Worm (Caenorhabditis elegans) whole organism, L1 larva: Measurements from ENCODE around the gene cest-10.
A peak's percentile ranks its signal among the peaks of the same experiment; 100 is the strongest.

Experiments used
- C04F5.9 ChIP-seq: sonication (generic microtip); optimal IDR thresholded peaks from 2 replicates; lab custom pipeline; 2016; ENCODE audit warnings: missing genetic modification characterization, missing compliant biosample characterization
- C16A3.4 ChIP-seq: fragments of 150-350 bp; optimal IDR thresholded peaks from 2 replicates; lab custom pipeline; 2014; ENCODE audit warnings: missing biosample characterization, missing genetic modification characterization
- F16B12.6 ChIP-seq: fragments of 150-350 bp; optimal IDR thresholded peaks from 2 replicates; lab custom pipeline; 2014; ENCODE audit warnings: missing biosample characterization, missing genetic modification characterization
- Y116A8C.19 ChIP-seq: sonication (generic microtip); optimal IDR thresholded peaks from 2 replicates; lab custom pipeline; 2016; ENCODE audit warnings: missing compliant biosample characterization, missing genetic modification characterization, borderline replicate concordance
- aha-1 ChIP-seq: fragments of 150-350 bp; optimal IDR thresholded peaks from 2 replicates; lab custom pipeline; 2014; ENCODE audit warnings: missing biosample characterization, missing genetic modification characterization
- aly-2 ChIP-seq: fragments of 150-350 bp; optimal IDR thresholded peaks from 2 replicates; lab custom pipeline; 2014; ENCODE audit warnings: missing biosample characterization, missing genetic modification characterization
- ceh-63 ChIP-seq: fragments of 200-800 bp; sonication (Bioruptor generic); optimal IDR thresholded peaks from 2 replicates; lab custom pipeline; 2018; ENCODE audit warnings: mild to moderate bottlenecking, missing genetic modification characterization, missing compliant biosample characterization
- ceh-8 ChIP-seq: fragments of 200-800 bp; sonication (Bioruptor generic); optimal IDR thresholded peaks from 2 replicates; lab custom pipeline; 2018; ENCODE audit warnings: mild to moderate bottlenecking, missing genetic modification characterization, moderate library complexity, missing compliant biosample characterization
- ceh-82 ChIP-seq, 3 experiments: fragments of 150-350 bp in 1 of 3; sonication (generic microtip) in 2 of 3; optimal IDR thresholded peaks; 2 replicates each; lab custom pipeline; 2014 to 2017; ENCODE audit warnings: missing biosample characterization in 3 of 3, missing genetic modification characterization in 3 of 3
- ceh-88 ChIP-seq: fragments of 200-800 bp; sonication (Bioruptor generic); IDR thresholded peaks from 2 replicates; pipeline ENCODE4 v1.3.6; 2022; ENCODE audit warnings: missing genetic modification characterization, missing compliant biosample characterization
- ces-1 ChIP-seq: fragments of 150-350 bp; optimal IDR thresholded peaks from 2 replicates; lab custom pipeline; 2014; ENCODE audit warnings: missing biosample characterization, missing genetic modification reagents, missing genetic modification characterization
- dpl-1 ChIP-seq, 3 experiments: fragments of 150-350 bp in 2 of 3; sonication (generic microtip) in 1 of 3; optimal IDR thresholded peaks; 2 replicates each; lab custom pipeline; 2014 to 2017; ENCODE audit warnings: missing biosample characterization in 3 of 3, missing genetic modification characterization in 3 of 3, missing genetic modification reagents in 3 of 3
- efl-1 ChIP-seq, 4 experiments: fragments of 150-350 bp; optimal IDR thresholded peaks in 3 of 4; peaks in 1 of 4; 1 replicate in 1 of 4; 2 replicates in 3 of 4; lab custom pipeline; 2014; ENCODE audit warnings: missing biosample characterization in 2 of 4, missing genetic modification characterization in 2 of 4, missing genetic modification reagents in 2 of 4
- efl-3 ChIP-seq: fragments of 200-800 bp; sonication (Bioruptor generic); optimal IDR thresholded peaks from 2 replicates; lab custom pipeline; 2018; ENCODE audit warnings: mild to moderate bottlenecking, missing genetic modification characterization, missing compliant biosample characterization
- egl-27 ChIP-seq, 2 experiments: fragments of 150-350 bp in 1 of 2; sonication (generic microtip); optimal IDR thresholded peaks; 3 replicates each; lab custom pipeline; 2017 to 2018; ENCODE audit warnings: missing biosample characterization in 2 of 2, missing genetic modification characterization in 2 of 2, missing genetic modification reagents in 2 of 2
- elt-2 ChIP-seq: sonication (generic microtip); optimal IDR thresholded peaks from 2 replicates; lab custom pipeline; 2016; ENCODE audit warnings: missing genetic modification characterization, mild to moderate bottlenecking, inconsistent platforms, missing compliant biosample characterization, missing genetic modification reagents
- fkh-8 ChIP-seq: sonication (generic microtip); optimal IDR thresholded peaks from 2 replicates; lab custom pipeline; 2016; ENCODE audit warnings: mild to moderate bottlenecking, missing genetic modification characterization, missing compliant biosample characterization
- hpl-2 ChIP-seq: fragments of 150-350 bp; optimal IDR thresholded peaks from 2 replicates; lab custom pipeline; 2014; ENCODE audit warnings: missing biosample characterization, missing genetic modification reagents, missing genetic modification characterization
- lin-13 ChIP-seq: fragments of 150-350 bp; optimal IDR thresholded peaks from 2 replicates; lab custom pipeline; 2014; ENCODE audit warnings: missing biosample characterization, missing genetic modification reagents, missing genetic modification characterization
- lin-14 ChIP-seq: fragments of 200-800 bp; sonication (Bioruptor generic); optimal IDR thresholded peaks from 2 replicates; lab custom pipeline; 2018; ENCODE audit warnings: mild to moderate bottlenecking, missing genetic modification characterization, moderate library complexity, missing compliant biosample characterization
- lin-15B ChIP-seq: fragments of 150-350 bp; sonication (generic microtip); optimal IDR thresholded peaks from 3 replicates; lab custom pipeline; 2014; ENCODE audit warnings: missing biosample characterization, missing genetic modification characterization
- lin-35 ChIP-seq, 2 experiments: fragments of 150-350 bp; optimal IDR thresholded peaks; 2 replicates each; lab custom pipeline; 2014; ENCODE audit warnings: missing biosample characterization in 2 of 2, missing genetic modification characterization in 2 of 2, missing genetic modification reagents in 2 of 2
- lsy-2 ChIP-seq, 2 experiments: fragments of 150-350 bp; optimal IDR thresholded peaks; 2 replicates each; lab custom pipeline; 2014; ENCODE audit warnings: missing biosample characterization in 2 of 2, missing genetic modification characterization in 2 of 2
- mab-9 ChIP-seq: fragments of 200-800 bp; sonication (Bioruptor generic); IDR thresholded peaks from 2 replicates; pipeline ENCODE4 v1.3.6; 2022; ENCODE audit warnings: missing genetic modification reagents, missing genetic modification characterization, missing compliant biosample characterization
- mdl-1 ChIP-seq, 2 experiments: fragments of 150-350 bp; optimal IDR thresholded peaks; 2 replicates each; lab custom pipeline; 2014 to 2017; ENCODE audit warnings: missing biosample characterization in 2 of 2, missing genetic modification characterization in 2 of 2, inconsistent platforms in 1 of 2
- mep-1 ChIP-seq: fragments of 150-350 bp; optimal IDR thresholded peaks from 2 replicates; lab custom pipeline; 2014; ENCODE audit warnings: missing biosample characterization, missing genetic modification characterization
- nhr-20 ChIP-seq: sonication (generic microtip); optimal IDR thresholded peaks from 2 replicates; lab custom pipeline; 2016; ENCODE audit warnings: mild to moderate bottlenecking, missing genetic modification characterization, missing compliant biosample characterization
- nhr-71 ChIP-seq: sonication (generic microtip); optimal IDR thresholded peaks from 2 replicates; lab custom pipeline; 2016; ENCODE audit warnings: mild to moderate bottlenecking, missing genetic modification characterization, moderate library complexity, missing compliant biosample characterization
- nhr-76 ChIP-seq: sonication (generic microtip); optimal IDR thresholded peaks from 2 replicates; lab custom pipeline; 2017; ENCODE audit warnings: missing biosample characterization, missing genetic modification characterization
- nhr-77 ChIP-seq: fragments of 150-350 bp; optimal IDR thresholded peaks from 2 replicates; lab custom pipeline; 2014; ENCODE audit warnings: missing biosample characterization, missing genetic modification characterization
- nhr-85 ChIP-seq: sonication (generic microtip); peaks from one replicate; lab custom pipeline; 2016; ENCODE audit warnings: missing genetic modification characterization, inconsistent platforms, missing compliant biosample characterization
- pqm-1 ChIP-seq: sonication (generic microtip); optimal IDR thresholded peaks from 3 replicates; lab custom pipeline; 2017; ENCODE audit warnings: missing biosample characterization, missing genetic modification characterization
- rnt-1 ChIP-seq: sonication (generic microtip); optimal IDR thresholded peaks from 2 replicates; lab custom pipeline; 2016; ENCODE audit warnings: mild to moderate bottlenecking, missing genetic modification characterization, moderate library complexity, missing compliant biosample characterization
- skn-1 ChIP-seq: fragments of 150-350 bp; optimal IDR thresholded peaks from 2 replicates; lab custom pipeline; 2014; ENCODE audit warnings: missing biosample characterization, missing genetic modification characterization
- snpc-4 ChIP-seq: fragments of 150-350 bp; optimal IDR thresholded peaks from 2 replicates; lab custom pipeline; 2014; ENCODE audit warnings: missing biosample characterization, missing genetic modification characterization
- snu-23 ChIP-seq: sonication (generic microtip); optimal IDR thresholded peaks from 2 replicates; lab custom pipeline; 2016; ENCODE audit warnings: missing genetic modification characterization, missing compliant biosample characterization
- swsn-7 ChIP-seq: sonication (generic microtip); optimal IDR thresholded peaks from 2 replicates; lab custom pipeline; 2016; ENCODE audit warnings: missing genetic modification characterization, missing compliant biosample characterization
- unc-130 ChIP-seq: fragments of 150-350 bp; optimal IDR thresholded peaks from 2 replicates; lab custom pipeline; 2017; ENCODE audit warnings: missing biosample characterization, missing genetic modification characterization, inconsistent platforms
- xbp-1 ChIP-seq: sonication (generic microtip); optimal IDR thresholded peaks from 2 replicates; lab custom pipeline; 2016; ENCODE audit warnings: missing genetic modification characterization, missing compliant biosample characterization
- zip-4 ChIP-seq: fragments of 200-800 bp; sonication (Bioruptor generic); optimal IDR thresholded peaks from 2 replicates; lab custom pipeline; 2018; ENCODE audit warnings: mild to moderate bottlenecking, missing genetic modification characterization, moderate library complexity, missing compliant biosample characterization

Gene cest-10

DNA sequence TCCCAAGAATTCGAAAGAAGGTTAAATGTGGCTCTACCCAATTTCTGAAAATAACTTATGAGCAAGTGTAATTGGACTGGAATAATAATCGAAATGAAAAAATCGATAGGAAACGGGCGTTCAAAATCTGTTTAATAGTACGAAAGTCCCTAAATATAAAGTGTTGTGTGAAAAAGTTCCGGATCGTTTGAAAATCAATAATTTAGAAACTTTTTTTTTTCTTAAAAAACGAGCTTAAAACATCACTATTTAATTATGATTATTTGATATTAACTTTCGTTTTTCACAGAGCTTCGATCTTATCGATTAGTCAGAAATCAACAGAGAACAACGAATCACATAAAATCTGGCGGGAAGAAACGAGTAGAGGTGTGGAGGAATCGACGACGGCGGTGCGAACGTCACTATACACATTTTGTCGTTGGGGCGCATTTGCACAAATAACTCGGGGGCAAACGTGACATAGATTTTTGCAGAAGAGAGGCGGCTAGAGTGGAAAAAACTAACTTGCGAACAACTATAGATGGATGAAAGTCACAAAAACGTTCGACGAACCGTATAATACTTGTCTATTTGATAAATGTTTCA lies 35.6 kb upstream of the cest-10 start, which contains the start of gene hecd-1:
Gene hecd-1, minus strand, starts transcription at position 51 of the 588 bp plus-strand sequence.
- TF ChIP-seq ceh-63: no peak
- TF ChIP-seq xbp-1 (tag; lab: Kevin White, UChicago): peak; percentile 8
- TF ChIP-seq fkh-8 (tag; lab: Kevin White, UChicago): peak; percentile 26
- TF ChIP-seq lin-14 (GFP tag; lab: Kevin White, UChicago): peak; percentile 76
- TF ChIP-seq ceh-88 (GFP tag; lab: Robert Waterston, UW): no peak
- peak; percentile 26 for TF ChIP-seq F16B12.6 (tag; lab: Kevin White, UChicago)
- peak in 2 of 3 experiments; percentile 2 to 44 for TF ChIP-seq dpl-1 (GFP tag; optimal IDR thresholded peaks at IDR 0.05; lab: Kevin White, UChicago)
- peak in 1 of 2 experiments; percentile 49 for TF ChIP-seq lsy-2 (tag; optimal IDR thresholded peaks at IDR 0.05; lab: Kevin White, UChicago)
- peak in 1 of 3 experiments; percentile 29 for TF ChIP-seq ceh-82 (tag; optimal IDR thresholded peaks at IDR 0.05; lab: Kevin White, UChicago)
- TF ChIP-seq lin-15B (tag; lab: Kevin White, UChicago): peak; percentile 16
- peak in 1 of 2 experiments; percentile 29 for TF ChIP-seq efl-1 (optimal IDR thresholded peaks at IDR 0.05; lab: Kevin White, UChicago)
- peak; percentile 32 to 83 for TF ChIP-seq efl-1 (GFP tag; optimal IDR thresholded peaks at IDR 0.05 in 1 of 2; lab: Kevin White, UChicago)
- peak in 1 of 2 experiments; percentile 46 for TF ChIP-seq mdl-1 (tag; optimal IDR thresholded peaks at IDR 0.05; lab: Kevin White, UChicago)
- TF ChIP-seq lin-35 (GFP tag; optimal IDR thresholded peaks at IDR 0.05; lab: Kevin White, UChicago): peak in 1 of 2 experiments; percentile 55
- peak; percentile 5 for TF ChIP-seq C16A3.4 (tag; lab: Kevin White, UChicago)
- TF ChIP-seq ces-1 (GFP tag; lab: Kevin White, UChicago): no peak

DNA sequence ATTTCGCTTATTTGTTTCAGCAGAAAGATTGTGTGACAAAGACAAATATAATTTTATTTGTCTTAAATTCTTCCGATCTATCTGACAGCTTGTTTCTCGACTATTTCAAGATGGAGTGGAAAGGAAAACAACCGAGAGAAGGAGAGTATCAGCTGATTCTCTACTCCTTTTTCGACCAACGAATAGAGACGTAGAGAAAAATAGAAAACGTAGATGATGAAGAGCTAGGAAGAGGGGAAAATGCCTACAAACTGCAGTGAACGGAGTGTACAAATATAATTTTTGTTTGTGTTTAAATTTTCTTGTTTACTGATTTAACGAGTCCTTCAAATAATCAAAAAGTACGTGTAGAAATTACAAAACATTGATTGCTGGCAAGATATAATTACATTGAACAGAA lies 32.6 kb upstream of the cest-10 start:
- TF ChIP-seq skn-1 (no peak), elt-2 (tag; lab: Kevin White, UChicago) (no peak), C16A3.4 (tag; lab: Kevin White, UChicago) (no peak), snpc-4 (tag; lab: Kevin White, UChicago) (no peak), hpl-2 (no peak), nhr-85 (peak; percentile 20), lsy-2 (tag; optimal IDR thresholded peaks at IDR 0.05; lab: Kevin White, UChicago) (peak in 1 of 2 experiments; percentile 69), lin-35 (GFP tag; optimal IDR thresholded peaks at IDR 0.05; lab: Kevin White, UChicago) (peak in 1 of 2 experiments; percentile 36), pqm-1 (tag; lab: Kevin White, UChicago) (no peak), swsn-7 (tag; lab: Kevin White, UChicago) (no peak), mep-1 (no peak), lin-13 (GFP tag; lab: Kevin White, UChicago) (no peak), lin-14 (GFP tag; lab: Kevin White, UChicago) (peak; percentile 53), zip-4 (no peak), mab-9 (GFP tag; lab: Robert Waterston, UW) (no peak), nhr-71 (no peak), unc-130 (tag; lab: Kevin White, UChicago) (no peak), efl-3 (GFP tag; lab: Kevin White, UChicago) (no peak), nhr-20 (tag; lab: Kevin White, UChicago) (no peak), ceh-63 (no peak), rnt-1 (tag; lab: Kevin White, UChicago) (peak; percentile 12), dpl-1 (GFP tag; optimal IDR thresholded peaks at IDR 0.05; lab: Kevin White, UChicago) (peak in 1 of 3 experiments; percentile 29), C04F5.9 (tag; lab: Kevin White, UChicago) (no peak), snu-23 (peak; percentile 14), ces-1 (GFP tag; lab: Kevin White, UChicago) (no peak), nhr-76 (tag; lab: Kevin White, UChicago) (no peak), ceh-82 (tag; optimal IDR thresholded peaks at IDR 0.05; lab: Kevin White, UChicago) (peak in 1 of 3 experiments; percentile 3), F16B12.6 (tag; lab: Kevin White, UChicago) (peak; percentile 47), aly-2 (tag; lab: Kevin White, UChicago) (no peak), efl-1 (optimal IDR thresholded peaks at IDR 0.05; lab: Kevin White, UChicago) (peak; percentile 10 to 14), efl-1 (GFP tag; optimal IDR thresholded peaks at IDR 0.05 in 1 of 2; lab: Kevin White, UChicago) (peak in 1 of 2 experiments; percentile 89), Y116A8C.19 (tag; lab: Kevin White, UChicago) (no peak), egl-27 (tag; optimal IDR thresholded peaks at IDR 0.05; lab: Kevin White, UChicago) (no peak), aha-1 (tag; lab: Kevin White, UChicago) (no peak), nhr-77 (tag; lab: Kevin White, UChicago) (no peak), ceh-8 (no peak)
